Worm (Caenorhabditis elegans) whole organism, late embryonic: ENCODE results near the gene AH9.1.

ENCODE experiments used
- C08G9.2 ChIP-seq: sonication (generic microtip); optimal IDR thresholded peaks from 2 replicates; lab custom pipeline; 2016; ENCODE audit warnings: mild to moderate bottlenecking, missing genetic modification characterization, moderate library complexity, missing compliant biosample characterization
- C38D4.7 ChIP-seq: fragments of 200-800 bp; sonication (Bioruptor generic); optimal IDR thresholded peaks from 2 replicates; lab custom pipeline; 2018; ENCODE audit warnings: mild to moderate bottlenecking, missing genetic modification characterization, moderate library complexity, missing compliant biosample characterization
- F13H6.1 ChIP-seq: sonication (generic microtip); optimal IDR thresholded peaks from 2 replicates; lab custom pipeline; 2016; ENCODE audit warnings: missing genetic modification characterization, missing compliant biosample characterization
- K02D7.2 ChIP-seq: sonication (generic microtip); optimal IDR thresholded peaks from 2 replicates; lab custom pipeline; 2017; ENCODE audit warnings: mild to moderate bottlenecking, missing genetic modification characterization, missing compliant biosample characterization
- Y22D7AL.16 ChIP-seq: sonication (generic microtip); optimal IDR thresholded peaks from 2 replicates; lab custom pipeline; 2016; ENCODE audit warnings: missing genetic modification characterization, missing compliant biosample characterization
- ama-1 ChIP-seq: fragments of 150-350 bp; optimal IDR thresholded peaks from 2 replicates; lab custom pipeline; 2014
- ceh-14 ChIP-seq: sonication (generic microtip); optimal IDR thresholded peaks from 2 replicates; lab custom pipeline; 2016; ENCODE audit warnings: missing genotype, missing genetic modification characterization, missing compliant biosample characterization
- ceh-18 ChIP-seq: sonication (generic microtip); optimal IDR thresholded peaks from 2 replicates; lab custom pipeline; 2016; ENCODE audit warnings: missing genetic modification characterization, missing compliant biosample characterization
- ceh-19 ChIP-seq: fragments of 200-800 bp; sonication (Bioruptor generic); optimal IDR thresholded peaks from 2 replicates; lab custom pipeline; 2018; ENCODE audit warnings: mild to moderate bottlenecking, missing genetic modification characterization, missing compliant biosample characterization
- ceh-2 ChIP-seq: sonication (generic microtip); optimal IDR thresholded peaks from 2 replicates; lab custom pipeline; 2016; ENCODE audit warnings: missing genotype, missing genetic modification characterization, missing compliant biosample characterization
- ceh-24 ChIP-seq: sonication (generic microtip); optimal IDR thresholded peaks from 2 replicates; lab custom pipeline; 2016; ENCODE audit warnings: mild to moderate bottlenecking, missing genetic modification characterization, missing compliant biosample characterization
- ceh-30 ChIP-seq: fragments of 150-350 bp; optimal IDR thresholded peaks from 2 replicates; lab custom pipeline; 2014; ENCODE audit warnings: missing biosample characterization, missing genetic modification characterization
- ceh-31 ChIP-seq: sonication (generic microtip); optimal IDR thresholded peaks from 2 replicates; lab custom pipeline; 2016; ENCODE audit warnings: missing genetic modification characterization, missing compliant biosample characterization
- ceh-34 ChIP-seq: sonication (generic microtip); optimal IDR thresholded peaks from 2 replicates; lab custom pipeline; 2016; ENCODE audit warnings: mild to moderate bottlenecking, missing genetic modification characterization, missing compliant biosample characterization
- ceh-45 ChIP-seq: fragments of 200-800 bp; sonication (Bioruptor generic); IDR thresholded peaks from 2 replicates; pipeline ENCODE4 v1.3.6; 2022; ENCODE audit warnings: missing genetic modification reagents, missing genetic modification characterization, missing compliant biosample characterization
- ceh-48 ChIP-seq: sonication (generic microtip); optimal IDR thresholded peaks from 2 replicates; lab custom pipeline; 2016; ENCODE audit warnings: missing genetic modification characterization, inconsistent platforms, missing compliant biosample characterization
- ceh-6 ChIP-seq: fragments of 200-800 bp; sonication (Bioruptor generic); optimal IDR thresholded peaks from 2 replicates; lab custom pipeline; 2018; ENCODE audit warnings: mild to moderate bottlenecking, missing genetic modification characterization, missing compliant biosample characterization
- ceh-9 ChIP-seq: sonication (generic microtip); optimal IDR thresholded peaks from 2 replicates; lab custom pipeline; 2016; ENCODE audit warnings: mild to moderate bottlenecking, missing genetic modification characterization, inconsistent platforms, missing compliant biosample characterization
- che-1 ChIP-seq: sonication (generic microtip); optimal IDR thresholded peaks from 2 replicates; lab custom pipeline; 2016; ENCODE audit warnings: mild to moderate bottlenecking, missing genetic modification characterization, missing compliant biosample characterization
- dve-1 ChIP-seq: sonication (generic microtip); optimal IDR thresholded peaks from 2 replicates; lab custom pipeline; 2017; ENCODE audit warnings: antibody characterized with exemption, mild to moderate bottlenecking, missing genetic modification characterization, missing compliant biosample characterization
- ets-4 ChIP-seq: sonication (generic microtip); optimal IDR thresholded peaks from 2 replicates; lab custom pipeline; 2016; ENCODE audit warnings: missing genetic modification characterization, missing compliant biosample characterization
- eyg-1 ChIP-seq: sonication (generic microtip); optimal IDR thresholded peaks from 2 replicates; lab custom pipeline; 2016; ENCODE audit warnings: missing genotype, missing genetic modification characterization, missing compliant biosample characterization
- fkh-10 ChIP-seq: fragments of 150-350 bp; optimal IDR thresholded peaks from 2 replicates; lab custom pipeline; 2014; ENCODE audit warnings: missing biosample characterization, missing genetic modification reagents, missing genetic modification characterization
- fkh-6 ChIP-seq: sonication (generic microtip); optimal IDR thresholded peaks from 2 replicates; lab custom pipeline; 2016; ENCODE audit warnings: missing genetic modification characterization, missing compliant biosample characterization
- hlh-15 ChIP-seq: sonication (generic microtip); optimal IDR thresholded peaks from 2 replicates; lab custom pipeline; 2016; ENCODE audit warnings: missing genetic modification characterization, missing compliant biosample characterization
- hlh-30 ChIP-seq: sonication (generic microtip); optimal IDR thresholded peaks from 2 replicates; lab custom pipeline; 2017; ENCODE audit warnings: antibody characterized with exemption, missing genetic modification characterization, missing compliant biosample characterization; ENCODE audit not compliant: insufficient read depth
- lim-6 ChIP-seq: sonication (generic microtip); optimal IDR thresholded peaks from 2 replicates; lab custom pipeline; 2016; ENCODE audit warnings: missing genetic modification characterization, missing compliant biosample characterization
- lin-11 ChIP-seq: fragments of 200-800 bp; sonication (Bioruptor generic); optimal IDR thresholded peaks from 2 replicates; lab custom pipeline; 2018; ENCODE audit warnings: mild to moderate bottlenecking, missing genetic modification characterization, missing compliant biosample characterization
- madf-2 ChIP-seq: sonication (generic microtip); optimal IDR thresholded peaks from 2 replicates; lab custom pipeline; 2017; ENCODE audit warnings: missing genetic modification characterization, missing compliant biosample characterization
- mec-3 ChIP-seq: sonication (generic microtip); optimal IDR thresholded peaks from 2 replicates; lab custom pipeline; 2016; ENCODE audit warnings: borderline replicate concordance, missing genetic modification characterization, missing compliant biosample characterization
- nfya-1 ChIP-seq: sonication (generic microtip); optimal IDR thresholded peaks from 2 replicates; lab custom pipeline; 2017; ENCODE audit warnings: missing genetic modification characterization, mild to moderate bottlenecking, missing compliant biosample characterization, antibody characterized with exemption, moderate library complexity
- nhr-232 ChIP-seq: sonication (generic microtip); optimal IDR thresholded peaks from 2 replicates; lab custom pipeline; 2016; ENCODE audit warnings: missing genetic modification characterization, missing compliant biosample characterization
- npax-4 ChIP-seq: sonication (generic microtip); optimal IDR thresholded peaks from 2 replicates; lab custom pipeline; 2016; ENCODE audit warnings: missing genetic modification characterization, missing compliant biosample characterization
- odd-2 ChIP-seq: sonication (generic microtip); optimal IDR thresholded peaks from 2 replicates; lab custom pipeline; 2017; ENCODE audit warnings: antibody characterized with exemption, mild to moderate bottlenecking, missing genetic modification characterization, missing compliant biosample characterization
- pag-3 ChIP-seq: sonication (generic microtip); optimal IDR thresholded peaks from 2 replicates; lab custom pipeline; 2016; ENCODE audit warnings: missing compliant biosample characterization, missing genetic modification characterization, borderline replicate concordance
- pat-9 ChIP-seq: fragments of 200-800 bp; sonication (Bioruptor generic); optimal IDR thresholded peaks from 2 replicates; lab custom pipeline; 2018; ENCODE audit warnings: mild to moderate bottlenecking, missing genetic modification characterization, moderate library complexity, missing compliant biosample characterization
- pax-1 ChIP-seq: fragments of 150-350 bp; optimal IDR thresholded peaks from 2 replicates; lab custom pipeline; 2014; ENCODE audit warnings: missing biosample characterization, missing genetic modification characterization
- pha-2 ChIP-seq: sonication (generic microtip); optimal IDR thresholded peaks from 2 replicates; lab custom pipeline; 2017; ENCODE audit warnings: mild to moderate bottlenecking, missing genetic modification characterization, missing compliant biosample characterization
- pros-1 ChIP-seq: fragments of 150-350 bp; optimal IDR thresholded peaks from 2 replicates; lab custom pipeline; 2014; ENCODE audit warnings: missing biosample characterization, missing genetic modification reagents, missing genetic modification characterization
- rnt-1 ChIP-seq: sonication (generic microtip); optimal IDR thresholded peaks from 2 replicates; lab custom pipeline; 2016; ENCODE audit warnings: missing genetic modification characterization, missing compliant biosample characterization
- sdc-2 ChIP-seq: sonication (generic microtip); optimal IDR thresholded peaks from 2 replicates; lab custom pipeline; 2016; ENCODE audit warnings: missing genotype, missing genetic modification characterization, missing compliant biosample characterization
- tbx-2 ChIP-seq: sonication (generic microtip); optimal IDR thresholded peaks from 2 replicates; lab custom pipeline; 2016; ENCODE audit warnings: missing genetic modification characterization, missing compliant biosample characterization
- unc-3 ChIP-seq, 2 experiments: fragments of 200-800 bp in 1 of 2; sonication (Bioruptor generic) in 1 of 2; sonication (generic microtip) in 1 of 2; conservative IDR thresholded peaks in 1 of 2; optimal IDR thresholded peaks in 1 of 2; 2 replicates each; pipeline versions ENCODE4 v1.3.6 to Lab custom; 2016 to 2022; ENCODE audit warnings: missing compliant biosample characterization in 2 of 2, missing genetic modification characterization in 2 of 2, missing genetic modification reagents in 1 of 2
- unc-42 ChIP-seq: sonication (generic microtip); optimal IDR thresholded peaks from 2 replicates; lab custom pipeline; 2016; ENCODE audit warnings: missing genotype, missing genetic modification characterization, missing compliant biosample characterization
- unc-55 ChIP-seq: sonication (generic microtip); optimal IDR thresholded peaks from 2 replicates; lab custom pipeline; 2017; ENCODE audit warnings: missing biosample characterization, missing genetic modification reagents, missing genetic modification characterization
- unc-86 ChIP-seq: sonication (generic microtip); optimal IDR thresholded peaks from 2 replicates; lab custom pipeline; 2016; ENCODE audit warnings: missing genetic modification characterization, missing compliant biosample characterization
- ztf-16 ChIP-seq: sonication (generic microtip); optimal IDR thresholded peaks from 2 replicates; lab custom pipeline; 2017; ENCODE audit warnings: missing genetic modification characterization, missing compliant biosample characterization

Gene AH9.1

ce11 chrX:2246908-2247307 is at the start of gene AH9.1:
Gene AH9.1, minus strand, starts transcription at chrX:2247008.
- TF ChIP-seq hlh-15 (no peak), K02D7.2 (tag; lab: Kevin White, UChicago) (no peak), ztf-16 (tag; lab: Kevin White, UChicago) (no peak), C38D4.7 (no peak), ceh-31 (tag; lab: Kevin White, UChicago) (no peak), tbx-2 (no peak), ceh-14 (tag; lab: Kevin White, UChicago) (no peak), lim-6 (no peak), sdc-2 (no peak), ceh-48 (tag; lab: Kevin White, UChicago) (no peak), ceh-30 (tag; lab: Kevin White, UChicago) (no peak)

ce11 chrX:2294198-2294800 is 47.5 kb upstream of the AH9.1 start, which contains the start of gene T10H10.2:
Gene T10H10.2, plus strand, starts transcription at chrX:2294750.
- TF ChIP-seq tbx-2 (no peak), Y22D7AL.16 (tag; lab: Kevin White, UChicago) (no peak), ceh-18 (no peak), hlh-30 (tag; lab: Kevin White, UChicago) (no peak), npax-4 (no peak), che-1 (tag; lab: Kevin White, UChicago) (no peak), pha-2 (tag; lab: Kevin White, UChicago) (no peak), nhr-232 (tag; lab: Kevin White, UChicago) (no peak), hlh-15 (no peak), unc-55 (GFP tag; lab: Kevin White, UChicago) (no peak), dve-1 (tag; lab: Kevin White, UChicago) (no peak), madf-2 (tag; lab: Kevin White, UChicago) (no peak), ets-4 (tag; lab: Kevin White, UChicago) (no peak), ceh-30 (tag; lab: Kevin White, UChicago) (no peak), F13H6.1 (no peak)

ce11 chrX:2287977-2288387 is 41.2 kb upstream of the AH9.1 start:
- TF ChIP-seq fkh-6 (tag; lab: Kevin White, UChicago) (no peak), lin-11 (tag; lab: Kevin White, UChicago) (no peak), ceh-45 (GFP tag; lab: Robert Waterston, UW) (no peak), ceh-9 (tag; lab: Kevin White, UChicago) (no peak), ztf-16 (tag; lab: Kevin White, UChicago) (no peak), pros-1 (tag; lab: Kevin White, UChicago) (no peak), unc-55 (GFP tag; lab: Kevin White, UChicago) (peak; percentile 73), unc-86 (tag; lab: Kevin White, UChicago) (no peak), ceh-2 (peak; percentile 26), rnt-1 (tag; lab: Kevin White, UChicago) (peak; percentile 13), odd-2 (no peak), fkh-10 (GFP tag; lab: Kevin White, UChicago) (no peak), mec-3 (tag; lab: Kevin White, UChicago) (no peak), ceh-34 (tag; lab: Kevin White, UChicago) (peak; percentile 3), eyg-1 (tag; lab: Kevin White, UChicago) (no peak), ceh-6 (no peak), C08G9.2 (no peak), F13H6.1 (no peak), C38D4.7 (no peak), pag-3 (tag; lab: Kevin White, UChicago) (no peak), ceh-30 (tag; lab: Kevin White, UChicago) (no peak), nfya-1 (peak; percentile 6), ets-4 (tag; lab: Kevin White, UChicago) (no peak), pax-1 (tag; lab: Kevin White, UChicago) (no peak), unc-42 (tag; lab: Kevin White, UChicago) (no peak), unc-3 (GFP tag; conservative IDR thresholded peaks at IDR 0.05; lab: Robert Waterston, UW) (no peak), unc-3 (tag; optimal IDR thresholded peaks at IDR 0.05; lab: Kevin White, UChicago) (no peak), ceh-24 (tag; lab: Kevin White, UChicago) (no peak), K02D7.2 (tag; lab: Kevin White, UChicago) (no peak), ceh-19 (GFP tag; lab: Kevin White, UChicago) (no peak), che-1 (tag; lab: Kevin White, UChicago) (no peak), Y22D7AL.16 (tag; lab: Kevin White, UChicago) (no peak), lim-6 (no peak), pat-9 (tag; lab: Kevin White, UChicago) (no peak), ama-1 (lab: Kevin White, UChicago) (no peak), ceh-48 (tag; lab: Kevin White, UChicago) (no peak)
